Fruit fly (Drosophila melanogaster): ENCODE data around the gene nmd.

Gene nmd

dm6 chr2L:10255725-10256158 lies 48.0 kb downstream of the nmd start, which contains the start of gene CG5676 (continued):
- TF ChIP-seq prd (optimal IDR thresholded peaks at IDR 0.05) (no peak), prd (GFP tag; IDR thresholded peaks at IDR 0.05) (no peak), Atf3 (GFP tag; optimal IDR thresholded peaks at IDR 0.05) (no peak), pfk (GFP tag; optimal IDR thresholded peaks at IDR 0.05) (peak; percentile 97), CG31441 (GFP tag; IDR thresholded peaks at IDR 0.05) (no peak), Hr51 (GFP tag; optimal IDR thresholded peaks at IDR 0.05) (no peak), CG17186 (GFP tag; optimal IDR thresholded peaks at IDR 0.05) (no peak), Hr39 (optimal IDR thresholded peaks at IDR 0.05) (no peak), insv (GFP tag; optimal IDR thresholded peaks at IDR 0.05) (no peak), Hmr (GFP tag; optimal IDR thresholded peaks at IDR 0.05) (no peak), CG7556 (GFP tag; optimal IDR thresholded peaks at IDR 0.05) (no peak), gem (tag; optimal IDR thresholded peaks at IDR 0.05) (no peak), corto (GFP tag; optimal IDR thresholded peaks at IDR 0.05) (no peak), CG34422 (GFP tag; IDR thresholded peaks at IDR 0.05) (no peak), Vsx1 (GFP tag; optimal IDR thresholded peaks at IDR 0.05) (no peak), CG3407 (GFP tag; optimal IDR thresholded peaks at IDR 0.05) (no peak), H15 (GFP tag; IDR thresholded peaks at IDR 0.05) (no peak), HLH3B (GFP tag; IDR thresholded peaks at IDR 0.05) (no peak), D (optimal IDR thresholded peaks at IDR 0.05) (no peak), D (GFP tag; optimal IDR thresholded peaks at IDR 0.05) (no peak), CG18262 (tag; optimal IDR thresholded peaks at IDR 0.05) (peak; percentile 4), Sry-δ (GFP tag; optimal IDR thresholded peaks at IDR 0.05) (peak; percentile 38), CG14965 (GFP tag; optimal IDR thresholded peaks at IDR 0.05; ENCODE audit: borderline replicate concordance) (no peak), CG4360 (GFP tag; IDR thresholded peaks at IDR 0.05) (no peak), CG6654 (GFP tag; optimal IDR thresholded peaks at IDR 0.05) (no peak), Ets97D (GFP tag; optimal IDR thresholded peaks at IDR 0.05) (peak; percentile 26), Drgx (GFP tag; IDR thresholded peaks at IDR 0.05) (no peak), fru (optimal IDR thresholded peaks at IDR 0.05) (no peak), CG1832 (GFP tag; optimal IDR thresholded peaks at IDR 0.05) (no peak), Atf6 (GFP tag; IDR thresholded peaks at IDR 0.05) (no peak), HmgD (GFP tag; optimal IDR thresholded peaks at IDR 0.05) (no peak), CG10654 (GFP tag; optimal IDR thresholded peaks at IDR 0.05) (no peak), br (optimal IDR thresholded peaks at IDR 0.05) (no peak), CG7963 (GFP tag; IDR thresholded peaks at IDR 0.05; ENCODE audit: partially characterized antibody) (no peak), Stat92E (GFP tag; optimal IDR thresholded peaks at IDR 0.05) (no peak), CG10366 (GFP tag; IDR thresholded peaks at IDR 0.05) (no peak), jing (GFP tag; optimal IDR thresholded peaks at IDR 0.05) (no peak), E2f1 (GFP tag; IDR thresholded peaks at IDR 0.05) (no peak), ttk (GFP tag; IDR thresholded peaks at IDR 0.05) (no peak), CG17359 (tag; optimal IDR thresholded peaks at IDR 0.05) (no peak), luna (GFP tag; optimal IDR thresholded peaks at IDR 0.05) (no peak), CG13287 (GFP tag; IDR thresholded peaks at IDR 0.05; ENCODE audit: partially characterized antibody) (no peak; the same call in 1 of the 2 replicates), CG8944 (GFP tag; optimal IDR thresholded peaks at IDR 0.05) (no peak), CG34224 (GFP tag; IDR thresholded peaks at IDR 0.05; ENCODE audit: partially characterized antibody) (no peak), CG17361 (GFP tag; IDR thresholded peaks at IDR 0.05) (no peak), CG16815 (GFP tag; optimal IDR thresholded peaks at IDR 0.05) (no peak), CG12155 (GFP tag; optimal IDR thresholded peaks at IDR 0.05) (no peak), CG2712 (tag; optimal IDR thresholded peaks at IDR 0.05) (no peak), aop (GFP tag; IDR thresholded peaks at IDR 0.05) (no peak), Lhr (GFP tag; optimal IDR thresholded peaks at IDR 0.05) (no peak), CG6791 (GFP tag; IDR thresholded peaks at IDR 0.05; ENCODE audit: partially characterized antibody) (peak; percentile 20; the same call in 1 of the 3 replicates), CG17568 (GFP tag; optimal IDR thresholded peaks at IDR 0.05) (no peak), MESR4 (GFP tag; optimal IDR thresholded peaks at IDR 0.05) (peak; percentile 77)
